Worm (Caenorhabditis elegans) whole organism, L4 larva: ENCODE results near the gene ftn-1.

Source experiments
- D1046.2 ChIP-seq: fragments of 200-800 bp; sonication (Bioruptor generic); IDR thresholded peaks from 2 replicates; pipeline ENCODE4 v1.3.6; 2022; ENCODE audit warnings: missing genetic modification characterization, missing compliant biosample characterization
- F10B5.3 ChIP-seq: sonication (generic microtip); optimal IDR thresholded peaks from 2 replicates; lab custom pipeline; 2016; ENCODE audit warnings: mild to moderate bottlenecking, missing genetic modification characterization, missing compliant biosample characterization
- T20F7.1 ChIP-seq: fragments of 200-800 bp; sonication (Bioruptor generic); optimal IDR thresholded peaks from 2 replicates; lab custom pipeline; 2018; ENCODE audit warnings: mild to moderate bottlenecking, missing genetic modification characterization, missing compliant biosample characterization
- T26A8.4 ChIP-seq: fragments of 200-800 bp; sonication (Bioruptor generic); IDR thresholded peaks from 2 replicates; pipeline ENCODE4 v1.3.6; 2022; ENCODE audit warnings: missing genetic modification characterization, missing compliant biosample characterization
- Y105C5A.15 ChIP-seq: fragments of 200-800 bp; sonication (Bioruptor generic); IDR thresholded peaks from 2 replicates; pipeline ENCODE4 v1.3.6; 2022; ENCODE audit warnings: missing genetic modification characterization, missing compliant biosample characterization
- Y48G9A.11 ChIP-seq: fragments of 200-800 bp; sonication (Bioruptor generic); IDR thresholded peaks from 2 replicates; pipeline ENCODE4 v1.3.6; 2022; ENCODE audit warnings: missing genetic modification reagents, missing genetic modification characterization, missing compliant biosample characterization
- Y5F2A.4 ChIP-seq: fragments of 200-800 bp; sonication (Bioruptor generic); optimal IDR thresholded peaks from 2 replicates; lab custom pipeline; 2018; ENCODE audit warnings: mild to moderate bottlenecking, missing genetic modification characterization, missing compliant biosample characterization
- Y75B8A.6 ChIP-seq: fragments of 200-800 bp; sonication (Bioruptor generic); IDR thresholded peaks from 2 replicates; pipeline ENCODE4 v1.3.6; 2022; ENCODE audit warnings: missing genetic modification reagents, missing genetic modification characterization, missing compliant biosample characterization
- aha-1 ChIP-seq: fragments of 150-350 bp; peaks from one replicate; lab custom pipeline; 2014; ENCODE audit warnings: missing biosample characterization, missing genetic modification characterization
- aly-2 ChIP-seq: sonication (generic microtip); optimal IDR thresholded peaks from 2 replicates; lab custom pipeline; 2018; ENCODE audit warnings: missing biosample characterization, missing genetic modification characterization
- ama-1 ChIP-seq: fragments of 150-350 bp; optimal IDR thresholded peaks from 2 replicates; lab custom pipeline; 2014; ENCODE audit warnings: inconsistent platforms, mixed read lengths
- arid-1 ChIP-seq: fragments of 200-800 bp; sonication (Bioruptor generic); conservative IDR thresholded peaks from 2 replicates; pipeline ENCODE4 v1.3.6; 2022; ENCODE audit warnings: missing genetic modification reagents, missing genetic modification characterization, missing compliant biosample characterization
- ceh-28 ChIP-seq: fragments of 150-350 bp; optimal IDR thresholded peaks from 2 replicates; lab custom pipeline; 2014; ENCODE audit warnings: missing biosample characterization, missing genetic modification reagents, missing genetic modification characterization
- ceh-32 ChIP-seq: sonication (generic microtip); optimal IDR thresholded peaks from 2 replicates; lab custom pipeline; 2016; ENCODE audit warnings: mild to moderate bottlenecking, missing genetic modification characterization, missing compliant biosample characterization; ENCODE audit not compliant: poor library complexity
- ceh-62 ChIP-seq: sonication (generic microtip); optimal IDR thresholded peaks from 2 replicates; lab custom pipeline; 2017; ENCODE audit warnings: missing biosample characterization, missing genetic modification characterization
- ceh-82 ChIP-seq: sonication (generic microtip); optimal IDR thresholded peaks from 2 replicates; lab custom pipeline; 2017; ENCODE audit warnings: missing biosample characterization, missing genetic modification characterization
- daf-16 ChIP-seq, 3 experiments: sonication (generic microtip); optimal IDR thresholded peaks; 2 replicates each; lab custom pipeline; 2016 to 2017; ENCODE audit warnings: missing genetic modification characterization in 3 of 3, missing genetic modification reagents in 3 of 3, mild to moderate bottlenecking in 2 of 3, missing compliant biosample characterization in 2 of 3, missing biosample characterization in 1 of 3, moderate library complexity in 1 of 3
- dmd-6 ChIP-seq: fragments of 200-800 bp; sonication (Bioruptor generic); IDR thresholded peaks from 2 replicates; pipeline ENCODE4 v1.3.6; 2022; ENCODE audit warnings: missing genetic modification reagents, missing genetic modification characterization, missing compliant biosample characterization
- duxl-1 ChIP-seq: sonication (generic microtip); optimal IDR thresholded peaks from 2 replicates; lab custom pipeline; 2016; ENCODE audit warnings: mild to moderate bottlenecking, missing genetic modification characterization, moderate library complexity, missing compliant biosample characterization; ENCODE audit not compliant: poor library complexity
- dve-1 ChIP-seq: sonication (generic microtip); optimal IDR thresholded peaks from 2 replicates; lab custom pipeline; 2017; ENCODE audit warnings: antibody characterized with exemption, mild to moderate bottlenecking, missing genetic modification characterization, missing compliant biosample characterization; ENCODE audit not compliant: insufficient read depth
- egl-27 ChIP-seq: sonication (generic microtip); optimal IDR thresholded peaks from 3 replicates; lab custom pipeline; 2017; ENCODE audit warnings: missing biosample characterization, missing genetic modification reagents, missing genetic modification characterization
- egl-43 ChIP-seq: fragments of 200-800 bp; sonication (Bioruptor generic); IDR thresholded peaks from 2 replicates; pipeline ENCODE4 v1.3.6; 2022; ENCODE audit warnings: missing genetic modification reagents, missing genetic modification characterization, missing compliant biosample characterization
- fos-1 ChIP-seq: fragments of 150-350 bp; optimal IDR thresholded peaks from 2 replicates; lab custom pipeline; 2014; ENCODE audit warnings: missing biosample characterization, missing genetic modification characterization
- hif-1 ChIP-seq, 2 experiments: sonication (generic microtip); optimal IDR thresholded peaks; 2 replicates each; lab custom pipeline; 2016 to 2017; ENCODE audit warnings: missing compliant biosample characterization in 2 of 2, missing genetic modification characterization in 2 of 2, missing genetic modification reagents in 2 of 2, missing genotype in 2 of 2, mild to moderate bottlenecking in 1 of 2
- hlh-30 ChIP-seq: sonication (generic microtip); optimal IDR thresholded peaks from 2 replicates; lab custom pipeline; 2017; ENCODE audit warnings: antibody characterized with exemption, mild to moderate bottlenecking, missing genetic modification characterization, missing compliant biosample characterization; ENCODE audit not compliant: insufficient read depth
- lin-13 ChIP-seq: fragments of 150-350 bp; optimal IDR thresholded peaks from 2 replicates; lab custom pipeline; 2014; ENCODE audit warnings: missing biosample characterization, missing genetic modification reagents, missing genetic modification characterization
- lin-38 ChIP-seq: fragments of 200-800 bp; sonication (Bioruptor generic); IDR thresholded peaks from 2 replicates; pipeline ENCODE4 v1.3.6; 2022; ENCODE audit warnings: missing genetic modification reagents, missing genetic modification characterization, missing compliant biosample characterization
- lin-39 ChIP-seq: fragments of 150-350 bp; optimal IDR thresholded peaks from 2 replicates; lab custom pipeline; 2014; ENCODE audit warnings: missing biosample characterization, missing genetic modification reagents, missing genetic modification characterization
- madf-5 ChIP-seq, 2 experiments: fragments of 200-800 bp; sonication (Bioruptor generic); IDR thresholded peaks; 2 replicates each; pipeline ENCODE4 v1.3.6; 2022; ENCODE audit warnings: missing compliant biosample characterization in 2 of 2, missing genetic modification characterization in 2 of 2
- mxl-2 ChIP-seq: fragments of 200-800 bp; sonication (Bioruptor generic); conservative IDR thresholded peaks from 2 replicates; pipeline ENCODE4 v1.3.6; 2022; ENCODE audit warnings: missing genetic modification reagents, missing genetic modification characterization, missing compliant biosample characterization
- nhr-10 ChIP-seq: fragments of 150-350 bp; optimal IDR thresholded peaks from 2 replicates; lab custom pipeline; 2014; ENCODE audit warnings: missing biosample characterization, missing genetic modification characterization
- nhr-102 ChIP-seq: sonication (generic microtip); optimal IDR thresholded peaks from 2 replicates; lab custom pipeline; 2016; ENCODE audit warnings: mild to moderate bottlenecking, missing genetic modification characterization, moderate library complexity, missing compliant biosample characterization
- nhr-25 ChIP-seq: sonication (generic microtip); optimal IDR thresholded peaks from 2 replicates; lab custom pipeline; 2017; ENCODE audit warnings: missing genetic modification characterization, mild to moderate bottlenecking, missing compliant biosample characterization, antibody characterized with exemption, moderate library complexity, borderline replicate concordance; ENCODE audit not compliant: insufficient read depth
- nhr-48 ChIP-seq: sonication (generic microtip); optimal IDR thresholded peaks from 2 replicates; lab custom pipeline; 2016; ENCODE audit warnings: mild to moderate bottlenecking, missing genetic modification characterization, missing compliant biosample characterization
- nhr-77 ChIP-seq: fragments of 150-350 bp; optimal IDR thresholded peaks from 2 replicates; lab custom pipeline; 2014; ENCODE audit warnings: missing biosample characterization, missing genetic modification characterization
- pha-4 ChIP-seq, 2 experiments: fragments of 150-350 bp in 1 of 2; fragments of 200-800 bp in 1 of 2; sonication (Bioruptor generic) in 1 of 2; IDR thresholded peaks in 1 of 2; optimal IDR thresholded peaks in 1 of 2; 2 replicates each; pipeline versions ENCODE4 v1.3.6 to Lab custom; 2014 to 2022; ENCODE audit warnings: missing genetic modification characterization in 2 of 2, missing genetic modification reagents in 2 of 2, missing biosample characterization in 1 of 2, missing compliant biosample characterization in 1 of 2
- pqm-1 ChIP-seq: sonication (generic microtip); optimal IDR thresholded peaks from 2 replicates; lab custom pipeline; 2017; ENCODE audit warnings: missing biosample characterization, missing genetic modification characterization
- rbr-2 ChIP-seq: sonication (generic microtip); optimal IDR thresholded peaks from 2 replicates; lab custom pipeline; 2016; ENCODE audit warnings: missing genotype, missing genetic modification characterization, missing compliant biosample characterization
- snpc-4 ChIP-seq: fragments of 150-350 bp; optimal IDR thresholded peaks from 2 replicates; lab custom pipeline; 2014; ENCODE audit warnings: missing biosample characterization, missing genetic modification characterization
- spr-1 ChIP-seq: sonication (generic microtip); optimal IDR thresholded peaks from 2 replicates; lab custom pipeline; 2016; ENCODE audit warnings: mild to moderate bottlenecking, missing genetic modification characterization, missing compliant biosample characterization
- tra-1 ChIP-seq: fragments of 200-800 bp; sonication (Bioruptor generic); IDR thresholded peaks from 2 replicates; pipeline ENCODE4 v1.3.6; 2022; ENCODE audit warnings: missing genetic modification reagents, missing genetic modification characterization, missing compliant biosample characterization
- unc-130 ChIP-seq: sonication (generic microtip); optimal IDR thresholded peaks from 2 replicates; lab custom pipeline; 2016; ENCODE audit warnings: missing genetic modification reagents, missing genetic modification characterization, missing compliant biosample characterization
- vab-7 ChIP-seq: fragments of 200-800 bp; sonication (Bioruptor generic); IDR thresholded peaks from 2 replicates; pipeline ENCODE4 v1.3.6; 2022; ENCODE audit warnings: missing genetic modification reagents, missing genetic modification characterization, missing compliant biosample characterization
- zfp-3 ChIP-seq: fragments of 200-800 bp; sonication (Bioruptor generic); conservative IDR thresholded peaks from 2 replicates; pipeline ENCODE4 v1.3.6; 2022; ENCODE audit warnings: missing genetic modification reagents, missing genetic modification characterization, missing compliant biosample characterization
- zip-11 ChIP-seq: fragments of 200-800 bp; sonication (Bioruptor generic); IDR thresholded peaks from 2 replicates; pipeline ENCODE4 v1.3.6; 2022; ENCODE audit warnings: missing genetic modification characterization, missing compliant biosample characterization
- ztf-11 ChIP-seq: fragments of 150-350 bp; optimal IDR thresholded peaks from 2 replicates; lab custom pipeline; 2014; ENCODE audit warnings: missing biosample characterization, missing genetic modification characterization

ftn-1 gene

DNA sequence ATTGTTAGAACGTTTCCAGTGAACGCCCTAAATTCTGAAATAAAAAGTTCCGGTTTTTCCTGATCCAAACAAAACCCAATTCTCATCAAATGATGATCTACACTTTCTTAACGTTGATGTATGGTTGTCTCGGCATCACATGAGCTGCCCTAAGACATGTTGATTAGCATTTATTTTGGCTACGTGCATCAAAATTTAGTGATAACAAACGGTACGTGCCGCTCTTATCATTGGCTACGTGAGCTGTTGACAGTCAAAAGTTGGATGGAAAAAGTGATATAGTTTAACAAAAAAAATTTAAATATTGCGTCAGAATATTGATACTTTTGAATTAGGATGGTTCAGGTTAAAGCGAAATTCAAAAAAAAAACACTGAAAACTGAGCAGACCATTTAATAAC lies 638 bp upstream of the ftn-1 start:
- no peak for TF ChIP-seq ceh-62 (tag; lab: Kevin White, UChicago)
- no peak for TF ChIP-seq T26A8.4 (GFP tag; lab: Robert Waterston, UW)
- no peak for TF ChIP-seq madf-5 (GFP tag; IDR thresholded peaks at IDR 0.05; lab: Robert Waterston, UW)
- no peak for TF ChIP-seq Y5F2A.4
- no peak for TF ChIP-seq nhr-10 (tag; lab: Kevin White, UChicago)
- TF ChIP-seq lin-38, result no peak
- TF ChIP-seq nhr-77 (tag; lab: Kevin White, UChicago), result no peak
- TF ChIP-seq ztf-11 (tag; lab: Kevin White, UChicago), result no peak
- TF ChIP-seq arid-1 (GFP tag; lab: Robert Waterston, UW), result no peak
- no peak for TF ChIP-seq ceh-28 (tag; lab: Kevin White, UChicago)
- no peak for TF ChIP-seq fos-1 (tag; lab: Kevin White, UChicago)
- no peak for TF ChIP-seq unc-130 (GFP tag; lab: Kevin White, UChicago)
- no peak for TF ChIP-seq T20F7.1 (GFP tag; lab: Kevin White, UChicago)
- TF ChIP-seq spr-1 (tag; lab: Kevin White, UChicago), result no peak
- no peak for TF ChIP-seq nhr-25
- TF ChIP-seq aly-2 (tag; lab: Kevin White, UChicago), result no peak
- TF ChIP-seq rbr-2 (tag; lab: Kevin White, UChicago), result no peak
- TF ChIP-seq lin-39 (tag; lab: Kevin White, UChicago), result no peak
- TF ChIP-seq zip-11 (GFP tag; lab: Robert Waterston, UW), result no peak
- no peak for TF ChIP-seq nhr-48 (tag; lab: Kevin White, UChicago)
- TF ChIP-seq Y48G9A.11 (GFP tag; lab: Robert Waterston, UW), result no peak
- peak; percentile 99 for TF ChIP-seq aha-1 (tag; lab: Kevin White, UChicago)
- TF ChIP-seq zfp-3, result no peak
- TF ChIP-seq ceh-82 (tag; lab: Kevin White, UChicago), result no peak
- TF ChIP-seq D1046.2 (GFP tag; lab: Robert Waterston, UW), result no peak
- TF ChIP-seq egl-43 (GFP tag; lab: Robert Waterston, UW), result no peak
- TF ChIP-seq pha-4 (GFP tag; IDR thresholded peaks at IDR 0.05; lab: Robert Waterston, UW), result no peak
- TF ChIP-seq pha-4 (tag; optimal IDR thresholded peaks at IDR 0.05; lab: Kevin White, UChicago), result no peak
- no peak for TF ChIP-seq vab-7 (GFP tag; lab: Robert Waterston, UW)
- no peak for TF ChIP-seq tra-1 (GFP tag; lab: Robert Waterston, UW)
- peak; percentile 40 for TF ChIP-seq hlh-30
- TF ChIP-seq lin-13 (GFP tag; lab: Kevin White, UChicago), result no peak
- no peak for TF ChIP-seq duxl-1 (tag; lab: Kevin White, UChicago)
- no peak for TF ChIP-seq Y105C5A.15
- TF ChIP-seq ama-1, result no peak
- no peak for TF ChIP-seq Y75B8A.6
- no peak for TF ChIP-seq dve-1 (tag; lab: Kevin White, UChicago)
- TF ChIP-seq ceh-32 (tag; lab: Kevin White, UChicago), result no peak
- TF ChIP-seq nhr-102 (tag; lab: Kevin White, UChicago), result no peak
- TF ChIP-seq pqm-1 (tag; lab: Kevin White, UChicago), result peak; percentile 48
- peak in 1 of 2 experiments; percentile 70 for TF ChIP-seq hif-1 (tag; optimal IDR thresholded peaks at IDR 0.05; lab: Kevin White, UChicago)
- no peak for TF ChIP-seq egl-27
- no peak for TF ChIP-seq snpc-4
- TF ChIP-seq F10B5.3, result no peak
- no peak for TF ChIP-seq daf-16 (GFP tag; optimal IDR thresholded peaks at IDR 0.05; lab: Kevin White, UChicago)
- peak; percentile 97 for TF ChIP-seq daf-16 (tag; optimal IDR thresholded peaks at IDR 0.05; lab: Kevin White, UChicago)
- TF ChIP-seq dmd-6, result peak; percentile 66
- no peak for TF ChIP-seq mxl-2 (GFP tag; lab: Robert Waterston, UW)
